Fruit fly (Drosophila melanogaster) whole organism, wandering third instar larva: ENCODE measurements around the gene MTF-1.

Source experiments
- Abd-B ChIP-seq: fragments of >200 bp; optimal IDR thresholded peaks from 2 replicates; lab custom pipeline; 2017; ENCODE audit warnings: missing biosample characterization, missing genetic modification characterization
- CG32264 ChIP-seq: fragments of 200-800 bp; sonication (Bioruptor generic); optimal IDR thresholded peaks from 2 replicates; lab custom pipeline; 2016; ENCODE audit warnings: missing biosample characterization, missing genetic modification characterization
- Dfd ChIP-seq: fragments of >200 bp; optimal IDR thresholded peaks from 2 replicates; lab custom pipeline; 2017; ENCODE audit warnings: missing biosample characterization, missing genetic modification characterization
- Dif ChIP-seq: fragments of 200-275, 200-300 bp; sonication (Bioruptor generic); optimal IDR thresholded peaks from 2 replicates; lab custom pipeline; 2018; ENCODE audit warnings: missing biosample characterization, missing genetic modification characterization; ENCODE audit not compliant: partially characterized antibody
- GATAd ChIP-seq: sonication (Bioruptor generic); optimal IDR thresholded peaks from 2 replicates; lab custom pipeline; 2016; ENCODE audit warnings: missing biosample characterization, missing genetic modification characterization
- HLH106 ChIP-seq: fragments of 200-800 bp; optimal IDR thresholded peaks from 3 replicates; lab custom pipeline; 2019; ENCODE audit warnings: missing biosample characterization, mild to moderate bottlenecking, missing genetic modification characterization, moderate library complexity
- Hnf4 ChIP-seq: fragments of 200-800 bp; sonication (Bioruptor generic); optimal IDR thresholded peaks from 2 replicates; lab custom pipeline; 2016; ENCODE audit warnings: missing biosample characterization, mild to moderate bottlenecking, missing genetic modification characterization
- Hr78 ChIP-seq: fragments of >200 bp; optimal IDR thresholded peaks from 2 replicates; lab custom pipeline; 2017; ENCODE audit warnings: missing biosample characterization, missing genetic modification characterization
- Hr83 ChIP-seq: fragments of 200-300 bp; sonication (Bioruptor generic); optimal IDR thresholded peaks from 2 replicates; lab custom pipeline; 2016; ENCODE audit warnings: missing biosample characterization, mild to moderate bottlenecking, missing genetic modification characterization, moderate library complexity; ENCODE audit not compliant: poor library complexity, severe bottlenecking
- Jra ChIP-seq: sonication (Bioruptor generic); optimal IDR thresholded peaks from 2 replicates; lab custom pipeline; 2016; ENCODE audit warnings: missing biosample characterization, missing genetic modification characterization
- Myc ChIP-seq: fragments of >200 bp; optimal IDR thresholded peaks from 2 replicates; lab custom pipeline; 2017
- N ChIP-seq: fragments of >200 bp; optimal IDR thresholded peaks from 2 replicates; lab custom pipeline; 2018; ENCODE audit warnings: missing biosample characterization, missing external identifiers, missing genetic modification characterization
- OdsH ChIP-seq: fragments of 200-800 bp; sonication (Bioruptor generic); optimal IDR thresholded peaks from 2 replicates; lab custom pipeline; 2016; ENCODE audit warnings: missing biosample characterization, mild to moderate bottlenecking, missing genetic modification characterization
- Rel ChIP-seq, 2 experiments: fragments of 200-800 bp; sonication (Bioruptor generic) in 1 of 2; optimal IDR thresholded peaks; 2 replicates in 1 of 2; 3 replicates in 1 of 2; lab custom pipeline; 2016 to 2019; ENCODE audit warnings: mild to moderate bottlenecking in 2 of 2, missing biosample characterization in 2 of 2, missing genetic modification characterization in 2 of 2, moderate library complexity in 1 of 2
- Sp1 ChIP-seq: fragments of 200-800 bp; sonication (Bioruptor generic); optimal IDR thresholded peaks from 3 replicates; lab custom pipeline; 2019; ENCODE audit warnings: missing biosample characterization, mild to moderate bottlenecking, missing genetic modification characterization, moderate library complexity
- Vsx2 ChIP-seq: fragments of 200-300, 225-300 bp; sonication (Bioruptor generic); optimal IDR thresholded peaks from 2 replicates; lab custom pipeline; 2018; ENCODE audit warnings: missing biosample characterization, missing genetic modification characterization; ENCODE audit not compliant: partially characterized antibody
- br ChIP-seq: fragments of 200-800 bp; sonication (Bioruptor generic); optimal IDR thresholded peaks from 2 replicates; lab custom pipeline; 2016; ENCODE audit warnings: missing biosample characterization, missing genetic modification characterization
- brk ChIP-seq: fragments of 200-800 bp; sonication (Bioruptor generic); optimal IDR thresholded peaks from 2 replicates; lab custom pipeline; 2016; ENCODE audit warnings: missing biosample characterization, mild to moderate bottlenecking, missing genetic modification characterization
- dl ChIP-seq, 2 experiments: fragments of 175-275, 200-275 bp in 1 of 2; fragments of 200-275 bp in 1 of 2; sonication (Bioruptor generic); optimal IDR thresholded peaks; lab custom pipeline; 2018; ENCODE audit warnings: mild to moderate bottlenecking in 2 of 2, missing biosample characterization in 2 of 2, missing genetic modification characterization in 2 of 2, moderate library complexity in 2 of 2; ENCODE audit not compliant: partially characterized antibody in 2 of 2, insufficient read depth in 1 of 2
- dmrt93B ChIP-seq: fragments of 200-800 bp; sonication (Bioruptor generic); optimal IDR thresholded peaks from 2 replicates; lab custom pipeline; 2018; ENCODE audit warnings: missing biosample characterization, mild to moderate bottlenecking, missing genetic modification characterization
- dsf ChIP-seq: sonication (Bioruptor generic); optimal IDR thresholded peaks from 2 replicates; lab custom pipeline; 2016; ENCODE audit warnings: missing biosample characterization, missing genetic modification characterization, borderline replicate concordance
- ey ChIP-seq: fragments of 200-800 bp; sonication (Bioruptor generic); optimal IDR thresholded peaks from 2 replicates; lab custom pipeline; 2016; ENCODE audit warnings: missing biosample characterization, missing genetic modification characterization
- foxo ChIP-seq, 2 experiments: fragments of 200-800 bp; sonication (Bioruptor generic); optimal IDR thresholded peaks; 2 replicates in 1 of 2; 3 replicates in 1 of 2; lab custom pipeline; 2016 to 2017; ENCODE audit warnings: missing biosample characterization in 2 of 2, missing genetic modification characterization in 2 of 2
- fru ChIP-seq: fragments of 200-800 bp; sonication (Bioruptor generic); optimal IDR thresholded peaks from 3 replicates; lab custom pipeline; 2016; ENCODE audit warnings: missing biosample characterization, mild to moderate bottlenecking, missing genetic modification characterization
- h ChIP-seq: fragments of 200-800 bp; sonication (Bioruptor generic); optimal IDR thresholded peaks from 3 replicates; lab custom pipeline; 2016; ENCODE audit warnings: missing biosample characterization, mild to moderate bottlenecking, missing genetic modification characterization
- jim ChIP-seq: fragments of 175-275, 200-325 bp; sonication (Bioruptor generic); optimal IDR thresholded peaks from 2 replicates; lab custom pipeline; 2016; ENCODE audit warnings: missing biosample characterization, mild to moderate bottlenecking, missing genetic modification characterization
- psq ChIP-seq: fragments of 200-800 bp; sonication (Bioruptor generic); optimal IDR thresholded peaks from 3 replicates; lab custom pipeline; 2017; ENCODE audit warnings: missing biosample characterization, mild to moderate bottlenecking, missing genetic modification characterization, moderate library complexity
- rgr ChIP-seq: fragments of 200-800 bp; sonication (Bioruptor generic); optimal IDR thresholded peaks from 3 replicates; lab custom pipeline; 2016; ENCODE audit warnings: missing biosample characterization, mild to moderate bottlenecking, missing genetic modification characterization
- sage ChIP-seq: fragments of 200-800 bp; sonication (Bioruptor generic); optimal IDR thresholded peaks from 2 replicates; lab custom pipeline; 2016; ENCODE audit warnings: missing biosample characterization, mild to moderate bottlenecking, missing genetic modification characterization
- sv ChIP-seq: fragments of 200-800 bp; sonication (Bioruptor generic); optimal IDR thresholded peaks from 3 replicates; lab custom pipeline; 2016; ENCODE audit warnings: missing biosample characterization, missing genetic modification characterization
- tai ChIP-seq: sonication (Bioruptor generic); optimal IDR thresholded peaks from 2 replicates; lab custom pipeline; 2016; ENCODE audit warnings: missing biosample characterization, missing genetic modification characterization
- usp ChIP-seq: fragments of >200 bp; optimal IDR thresholded peaks from 2 replicates; lab custom pipeline; 2017; ENCODE audit warnings: missing biosample characterization, missing genetic modification characterization
- woc ChIP-seq: sonication (Bioruptor generic); optimal IDR thresholded peaks from 2 replicates; lab custom pipeline; 2016; ENCODE audit warnings: missing biosample characterization, mild to moderate bottlenecking, missing genetic modification characterization

MTF-1 gene

dm6 chr3L:9397156-9397555, 33.0 kb upstream of the MTF-1 start (continued):
- TF ChIP-seq brk (GFP tag; lab: Kevin White, UChicago) = peak; percentile 23

- no peak for TF ChIP-seq Sp1
- TF ChIP-seq Abd-B = no peak
- TF ChIP-seq Jra (GFP tag; lab: Kevin White, UChicago) = no peak
- no peak for TF ChIP-seq Rel (GFP tag; optimal IDR thresholded peaks at IDR 0.05; lab: Kevin White, UChicago)
- TF ChIP-seq Rel (tag; optimal IDR thresholded peaks at IDR 0.05; lab: Kevin White, UChicago) = peak; percentile 62
- TF ChIP-seq woc (GFP tag; lab: Kevin White, UChicago) = peak; percentile 18
- peak; percentile 12 for TF ChIP-seq tai (GFP tag; lab: Kevin White, UChicago)
- no peak for TF ChIP-seq Hnf4 (GFP tag; lab: Kevin White, UChicago)
- TF ChIP-seq, all 38 proteins: peak for 3
These were observed 32.1 kb upstream of the MTF-1 start for dm6 chr3L:9398028-9398427.

- TF ChIP-seq Rel (GFP tag; optimal IDR thresholded peaks at IDR 0.05; lab: Kevin White, UChicago) (no peak), Rel (tag; optimal IDR thresholded peaks at IDR 0.05; lab: Kevin White, UChicago) (peak; percentile 51), Hnf4 (GFP tag; lab: Kevin White, UChicago) (no peak), foxo (GFP tag; optimal IDR thresholded peaks at IDR 0.05; lab: Kevin White, UChicago) (peak in 1 of 2 experiments; percentile 36)
- TF ChIP-seq, all 38 proteins: peak for 2
These were observed 31.6 kb upstream of the MTF-1 start for dm6 chr3L:9398435-9398981.

dm6 chr3L:9399013-9399750, 30.9 kb upstream of the MTF-1 start, which contains the start of gene CG4080:
CG4080 (minus strand) TSS chr3L:9399227.
- TF ChIP-seq CG32264 = peak; percentile 23
- peak; percentile 24 for TF ChIP-seq sv
- TF ChIP-seq br (GFP tag; lab: Kevin White, UChicago) = peak; percentile 15
- peak; percentile 34 for TF ChIP-seq brk (GFP tag; lab: Kevin White, UChicago)
- TF ChIP-seq Hnf4 (GFP tag; lab: Kevin White, UChicago) = peak; percentile 76
- TF ChIP-seq dsf (GFP tag; lab: Kevin White, UChicago) = peak; percentile 2
- TF ChIP-seq Dif = no peak
- peak; percentile 40 for TF ChIP-seq rgr
- no peak for TF ChIP-seq Rel (GFP tag; optimal IDR thresholded peaks at IDR 0.05; lab: Kevin White, UChicago)
- TF ChIP-seq Rel (tag; optimal IDR thresholded peaks at IDR 0.05; lab: Kevin White, UChicago) = peak; percentile 23
- peak; percentile 50 for TF ChIP-seq Sp1
- peak; percentile 52 for TF ChIP-seq tai (GFP tag; lab: Kevin White, UChicago)
- no peak for TF ChIP-seq foxo (GFP tag; optimal IDR thresholded peaks at IDR 0.05; lab: Kevin White, UChicago)
- TF ChIP-seq fru (GFP tag; lab: Kevin White, UChicago) = peak; percentile 33
- TF ChIP-seq h (GFP tag; lab: Kevin White, UChicago) = peak; percentile 36
- TF ChIP-seq OdsH (GFP tag; lab: Kevin White, UChicago) = peak; percentile 15
- no peak for TF ChIP-seq dl (GFP tag; optimal IDR thresholded peaks at IDR 0.05; lab: Kevin White, UChicago; ENCODE audit: insufficient read depth in 1 of 2, partially characterized antibody in 2 of 2)
- TF ChIP-seq HLH106 (tag; lab: Kevin White, UChicago) = no peak
- no peak for TF ChIP-seq N (GFP tag; lab: Kevin White, UChicago)
- TF ChIP-seq GATAd (GFP tag; lab: Kevin White, UChicago) = no peak
- TF ChIP-seq Abd-B = no peak
- TF ChIP-seq Hr78 (GFP tag; lab: Kevin White, UChicago) = no peak
- TF ChIP-seq Hr83 = peak; percentile 25
- no peak for TF ChIP-seq dmrt93B
- TF ChIP-seq woc (GFP tag; lab: Kevin White, UChicago) = peak; percentile 1
- TF ChIP-seq psq = peak; percentile 15
- TF ChIP-seq, all 38 proteins: peak for 16

dm6 chr3L:9399855-9400254, 30.3 kb upstream of the MTF-1 start:
- TF ChIP-seq dmrt93B (no peak), woc (GFP tag; lab: Kevin White, UChicago) (no peak), foxo (GFP tag; optimal IDR thresholded peaks at IDR 0.05; lab: Kevin White, UChicago) (no peak), psq (no peak), ey (no peak), Vsx2 (GFP tag; lab: Kevin White, UChicago) (no peak), Dif (no peak), sage (no peak), CG32264 (no peak), sv (no peak), dl (GFP tag; optimal IDR thresholded peaks at IDR 0.05; lab: Kevin White, UChicago; ENCODE audit: insufficient read depth in 1 of 2, partially characterized antibody in 2 of 2) (no peak), Myc (lab: Kevin White, UChicago) (no peak), usp (GFP tag; lab: Kevin White, UChicago) (no peak), Dfd (GFP tag; lab: Kevin White, UChicago) (no peak), Rel (GFP tag; optimal IDR thresholded peaks at IDR 0.05; lab: Kevin White, UChicago) (no peak), Rel (tag; optimal IDR thresholded peaks at IDR 0.05; lab: Kevin White, UChicago) (no peak), OdsH (GFP tag; lab: Kevin White, UChicago) (no peak), jim (GFP tag; lab: Kevin White, UChicago) (no peak), fru (GFP tag; lab: Kevin White, UChicago) (no peak), h (GFP tag; lab: Kevin White, UChicago) (no peak)
